Worm (Caenorhabditis elegans): ENCODE measurements around the gene sprr-3.

sprr-3 gene

DNA sequence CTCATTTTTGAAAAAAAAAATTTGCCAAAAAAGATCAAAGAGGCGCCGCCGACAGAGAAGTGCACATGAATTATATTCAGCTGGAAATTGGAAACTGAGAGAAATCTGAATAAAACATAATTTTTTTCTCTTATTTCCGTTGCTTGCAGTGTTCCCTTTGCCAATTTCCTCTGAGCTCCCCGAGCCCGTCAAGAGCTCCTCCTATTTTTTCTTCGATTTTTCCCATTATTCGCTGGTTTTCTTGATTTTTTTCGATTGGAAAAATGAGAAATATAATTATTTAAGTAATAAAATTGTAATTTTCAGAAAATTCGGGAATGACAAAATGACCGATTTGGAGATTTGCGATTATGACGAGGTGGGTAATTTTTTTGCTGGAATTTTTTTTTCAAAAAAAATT lies at the start of gene sprr-3:
sprr-3 (plus strand) TSS at position 301 of the 400 bp plus-strand sequence.
- no peak for TF ChIP-seq W03F9.2 (tag; optimal IDR thresholded peaks at IDR 0.05)
- no peak for TF ChIP-seq him-1 (tag; optimal IDR thresholded peaks at IDR 0.05)
- no peak for TF ChIP-seq dao-5 (tag; optimal IDR thresholded peaks at IDR 0.05)

DNA sequence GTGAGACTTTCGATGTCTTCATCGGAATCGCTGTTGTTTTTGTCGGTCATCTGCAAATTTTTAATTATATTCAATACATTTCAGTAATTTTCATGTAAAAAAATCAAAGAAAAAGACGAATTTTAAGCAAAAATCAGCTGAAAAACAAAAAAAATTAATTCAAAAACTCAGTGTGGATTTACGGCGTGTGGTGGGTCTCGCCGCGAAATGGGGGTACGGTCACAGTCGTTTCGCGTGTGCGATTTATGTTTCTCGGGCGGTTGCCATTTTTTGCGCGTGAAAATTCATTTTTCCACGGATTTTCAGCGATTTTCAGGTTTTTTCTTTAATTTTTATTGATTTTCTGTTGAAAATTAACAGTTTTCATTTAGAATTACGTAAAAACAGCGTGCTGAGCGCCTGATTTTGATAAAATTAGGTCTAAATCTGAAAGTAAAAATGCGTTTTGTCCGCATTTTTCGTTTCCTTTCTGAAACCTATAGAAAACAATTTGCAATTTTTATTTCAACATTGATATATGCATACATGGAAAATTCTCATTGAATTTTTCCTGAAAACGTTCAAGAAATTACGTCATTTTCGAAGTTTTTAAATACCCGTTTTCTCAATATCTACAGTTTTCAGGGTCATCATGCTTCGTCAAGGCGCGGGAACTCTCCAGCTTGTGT lies 46.8 kb upstream of the sprr-3 start, which contains the start of the genes ccdc-12 and Y69A2AR.18:
ccdc-12 (minus strand) TSS at position 57 of the 668 bp plus-strand sequence.
Y69A2AR.18 (plus strand) TSS at position 618 of the 668 bp plus-strand sequence.
- TF ChIP-seq him-1 (tag; optimal IDR thresholded peaks at IDR 0.05) (no peak), dao-5 (tag; optimal IDR thresholded peaks at IDR 0.05) (no peak), W03F9.2 (tag; optimal IDR thresholded peaks at IDR 0.05) (no peak)

- TF ChIP-seq him-1 (tag; optimal IDR thresholded peaks at IDR 0.05) (no peak), dao-5 (tag; optimal IDR thresholded peaks at IDR 0.05) (no peak), W03F9.2 (tag; optimal IDR thresholded peaks at IDR 0.05) (no peak)
Observed at ce11 chrIV:2496084-2496483, 46.0 kb upstream of the sprr-3 start.

ce11 chrIV:2497615-2498183 lies 44.4 kb upstream of the sprr-3 start, which contains the start of gene Y69A2AR.16:
TSS of gene Y69A2AR.16 (plus strand) at chrIV:2497803.
- TF ChIP-seq W03F9.2 (tag; optimal IDR thresholded peaks at IDR 0.05): no peak
- no peak for TF ChIP-seq him-1 (tag; optimal IDR thresholded peaks at IDR 0.05)
- no peak for TF ChIP-seq dao-5 (tag; optimal IDR thresholded peaks at IDR 0.05)

- TF ChIP-seq W03F9.2 (tag; optimal IDR thresholded peaks at IDR 0.05) (no peak), him-1 (tag; optimal IDR thresholded peaks at IDR 0.05) (no peak), dao-5 (tag; optimal IDR thresholded peaks at IDR 0.05) (no peak)
Observed at ce11 chrIV:2507824-2508223, 34.3 kb upstream of the sprr-3 start, which contains the start of gene Y69A2AR.22. TSS of gene Y69A2AR.22 (minus strand) at chrIV:2507924.

- TF ChIP-seq dao-5 (tag; optimal IDR thresholded peaks at IDR 0.05) (no peak), W03F9.2 (tag; optimal IDR thresholded peaks at IDR 0.05) (no peak), him-1 (tag; optimal IDR thresholded peaks at IDR 0.05) (no peak)
Observed at ce11 chrIV:2526836-2527235, 15.3 kb upstream of the sprr-3 start.

DNA sequence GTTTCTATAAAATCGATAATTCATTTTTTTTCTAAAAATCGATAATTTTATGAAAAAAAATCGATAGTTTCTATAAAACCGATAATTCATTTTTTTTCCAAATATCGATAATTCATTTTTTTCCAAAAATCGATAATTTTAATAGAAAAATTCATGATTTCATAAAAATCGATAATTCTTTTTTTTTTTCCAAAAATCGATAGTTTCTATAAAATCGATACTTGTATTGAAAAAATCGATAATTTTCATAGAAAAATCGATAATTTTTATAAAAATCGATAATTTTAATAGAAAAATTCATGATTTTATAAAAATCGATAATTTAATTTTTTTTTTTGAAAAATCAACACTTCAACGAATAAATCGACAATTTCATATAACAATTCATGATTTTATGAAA lies 12.8 kb upstream of the sprr-3 start:
- TF ChIP-seq W03F9.2 (tag; optimal IDR thresholded peaks at IDR 0.05) (no peak), dao-5 (tag; optimal IDR thresholded peaks at IDR 0.05) (no peak), him-1 (tag; optimal IDR thresholded peaks at IDR 0.05) (no peak)

- TF ChIP-seq him-1 (tag; optimal IDR thresholded peaks at IDR 0.05) (no peak), W03F9.2 (tag; optimal IDR thresholded peaks at IDR 0.05) (no peak), dao-5 (tag; optimal IDR thresholded peaks at IDR 0.05) (no peak)
Observed at ce11 chrIV:2530285-2530684, 11.8 kb upstream of the sprr-3 start.

DNA sequence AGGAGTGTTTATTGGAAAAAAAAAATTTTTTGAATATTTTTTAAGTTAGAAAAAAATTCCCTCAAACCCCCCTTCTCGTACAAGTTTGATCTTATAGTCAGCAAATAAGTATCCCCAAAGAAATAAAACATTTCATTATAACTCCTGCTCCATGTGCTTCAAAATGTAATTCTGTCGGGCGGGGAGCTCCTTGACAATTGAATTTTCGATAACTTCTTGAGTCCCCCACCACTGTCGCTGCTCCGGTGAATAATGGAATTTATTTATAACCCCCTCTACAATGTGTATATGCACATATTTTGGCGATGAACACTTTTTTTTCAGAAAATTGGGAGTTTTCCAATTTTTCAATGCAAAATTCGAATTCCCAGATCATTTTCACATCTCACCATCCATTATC lies 4.4 kb upstream of the sprr-3 start:
- TF ChIP-seq W03F9.2 (tag; optimal IDR thresholded peaks at IDR 0.05): no peak
- TF ChIP-seq dao-5 (tag; optimal IDR thresholded peaks at IDR 0.05): no peak
- TF ChIP-seq him-1 (tag; optimal IDR thresholded peaks at IDR 0.05): no peak

DNA sequence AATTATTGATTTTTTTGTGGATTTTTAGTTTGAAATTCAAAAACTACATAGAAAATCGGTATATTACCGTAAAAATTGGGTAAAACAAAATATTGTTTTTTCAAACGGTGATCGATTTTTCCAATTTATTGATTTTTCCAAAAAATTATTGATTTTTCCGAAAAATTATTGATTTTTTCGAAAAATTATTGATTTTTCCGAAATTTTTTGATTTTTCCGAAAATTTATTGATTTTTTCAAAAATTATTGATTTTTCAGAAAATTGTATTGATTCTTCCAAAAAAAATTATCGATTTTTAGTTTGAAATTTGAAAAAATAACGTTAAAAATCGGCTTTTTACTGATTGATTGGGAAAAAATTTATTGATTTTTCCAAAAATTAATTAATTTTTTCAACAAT lies 6.7 kb downstream of the sprr-3 start:
- TF ChIP-seq dao-5 (tag; optimal IDR thresholded peaks at IDR 0.05) (no peak), W03F9.2 (tag; optimal IDR thresholded peaks at IDR 0.05) (no peak), him-1 (tag; optimal IDR thresholded peaks at IDR 0.05) (no peak)

ce11 chrIV:2549542-2549941 lies 7.4 kb downstream of the sprr-3 start:
- TF ChIP-seq dao-5 (tag; optimal IDR thresholded peaks at IDR 0.05): no peak

DNA sequence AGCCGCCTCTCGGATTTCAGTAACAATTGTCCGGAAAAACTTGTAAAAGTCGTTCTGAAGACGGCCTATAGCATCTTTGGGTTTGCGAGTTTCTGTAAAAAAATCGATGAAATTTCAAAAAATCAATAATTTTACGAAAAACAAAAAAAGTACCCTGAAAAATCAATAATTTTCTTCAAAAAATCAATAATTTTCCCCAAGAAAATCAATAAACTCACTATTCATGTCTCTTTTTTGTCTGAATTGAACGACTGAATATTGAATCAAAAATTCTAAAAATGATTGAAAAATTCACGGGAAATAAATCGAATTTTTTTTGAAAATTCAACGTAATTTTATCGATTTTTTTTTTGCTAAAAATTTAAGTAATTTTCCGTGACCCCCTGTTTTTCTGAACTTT lies 9.3 kb downstream of the sprr-3 start, which contains the start of gene Y69A2AR.23:
Y69A2AR.23 (minus strand) TSS at position 267 of the 400 bp plus-strand sequence.
- TF ChIP-seq dao-5 (tag; optimal IDR thresholded peaks at IDR 0.05) (no peak), W03F9.2 (tag; optimal IDR thresholded peaks at IDR 0.05) (no peak), him-1 (tag; optimal IDR thresholded peaks at IDR 0.05) (no peak)

ce11 chrIV:2551838-2552237 lies 9.7 kb downstream of the sprr-3 start:
- no peak for TF ChIP-seq dao-5 (tag; optimal IDR thresholded peaks at IDR 0.05)
- TF ChIP-seq W03F9.2 (tag; optimal IDR thresholded peaks at IDR 0.05): no peak
- no peak for TF ChIP-seq him-1 (tag; optimal IDR thresholded peaks at IDR 0.05)

- TF ChIP-seq W03F9.2 (tag; optimal IDR thresholded peaks at IDR 0.05): no peak
- no peak for TF ChIP-seq dao-5 (tag; optimal IDR thresholded peaks at IDR 0.05)
- no peak for TF ChIP-seq him-1 (tag; optimal IDR thresholded peaks at IDR 0.05)
Observed at ce11 chrIV:2552276-2552675, 10.2 kb downstream of the sprr-3 start.
